Fruit fly (Drosophila melanogaster) whole organism, embryonic: ENCODE measurements around the gene tai.

Source experiments
- B-H2 ChIP-seq: fragments of 200-800 bp; sonication (Bioruptor generic); optimal IDR thresholded peaks from 2 replicates; lab custom pipeline; 2018; ENCODE audit warnings: missing biosample characterization, mild to moderate bottlenecking, missing genetic modification characterization
- Bdp1 ChIP-seq: fragments of 200-800 bp; sonication (Bioruptor generic); optimal IDR thresholded peaks from 3 replicates; lab custom pipeline; 2016; ENCODE audit warnings: missing biosample characterization, missing genetic modification characterization
- C15 ChIP-seq: fragments of 200-800 bp; sonication (Bioruptor generic); IDR thresholded peaks from 3 replicates; pipeline ENCODE4 v1.3.6; 2022; ENCODE audit warnings: missing biosample characterization, missing genetic modification characterization
- CG10321 ChIP-seq: fragments of 200-800 bp; sonication (Bioruptor generic); IDR thresholded peaks from 2 replicates; pipeline ENCODE4 v1.3.6; 2022; ENCODE audit warnings: missing biosample characterization, missing genetic modification characterization
- CG12769 ChIP-seq: fragments of 200-800 bp; sonication (Bioruptor generic); optimal IDR thresholded peaks from 2 replicates; lab custom pipeline; 2019; ENCODE audit warnings: missing biosample characterization, mild to moderate bottlenecking, missing genetic modification characterization, moderate library complexity
- CG14965 ChIP-seq: fragments of 200-800 bp; sonication (Bioruptor generic); optimal IDR thresholded peaks from 2 replicates; lab custom pipeline; 2016; ENCODE audit warnings: missing biosample characterization, missing genetic modification characterization, borderline replicate concordance
- CG1602 ChIP-seq: fragments of 200-800 bp; sonication (Bioruptor generic); optimal IDR thresholded peaks from 3 replicates; lab custom pipeline; 2016; ENCODE audit warnings: missing biosample characterization, missing genetic modification characterization
- CG17568 ChIP-seq: fragments of 200-800 bp; sonication (Bioruptor generic); optimal IDR thresholded peaks from 2 replicates; lab custom pipeline; 2018; ENCODE audit warnings: missing biosample characterization, mild to moderate bottlenecking, missing genetic modification characterization, moderate library complexity
- CG2120 ChIP-seq: fragments of 200-800 bp; sonication (Bioruptor generic); optimal IDR thresholded peaks from 3 replicates; lab custom pipeline; 2016; ENCODE audit warnings: missing biosample characterization, missing genetic modification characterization
- CG2129 ChIP-seq: fragments of 200-800 bp; sonication (Bioruptor generic); IDR thresholded peaks from 2 replicates; pipeline ENCODE4 v1.3.6; 2022; ENCODE audit warnings: missing biosample characterization, missing genetic modification characterization; ENCODE audit not compliant: partially characterized antibody
- CG31388 ChIP-seq: fragments of 200-800 bp; sonication (Bioruptor generic); optimal IDR thresholded peaks from 2 replicates; lab custom pipeline; 2016; ENCODE audit warnings: missing biosample characterization, missing genetic modification characterization
- CG3847 ChIP-seq: fragments of 200-800 bp; sonication (Bioruptor generic); IDR thresholded peaks from 2 replicates; pipeline ENCODE4 v1.3.6; 2022; ENCODE audit warnings: missing biosample characterization, missing genetic modification characterization
- CG43689 ChIP-seq: fragments of 200-800 bp; sonication (Bioruptor generic); IDR thresholded peaks from 2 replicates; pipeline ENCODE4 v1.3.6; 2022; ENCODE audit warnings: missing biosample characterization, missing genetic modification characterization
- CG4617 ChIP-seq: fragments of 200-800 bp; sonication (Bioruptor generic); optimal IDR thresholded peaks from 3 replicates; lab custom pipeline; 2016; ENCODE audit warnings: missing biosample characterization, missing genetic modification characterization, borderline replicate concordance
- CG7928 ChIP-seq: fragments of 200-800 bp; sonication (Bioruptor generic); optimal IDR thresholded peaks from 2 replicates; lab custom pipeline; 2017; ENCODE audit warnings: missing biosample characterization, mild to moderate bottlenecking, missing genetic modification characterization
- Chrac-16 ChIP-seq: fragments of 200-800 bp; sonication (Bioruptor generic); optimal IDR thresholded peaks from 3 replicates; lab custom pipeline; 2016; ENCODE audit warnings: missing biosample characterization, missing genetic modification characterization
- CrebB ChIP-seq: fragments of 200-800 bp; sonication (Bioruptor generic); optimal IDR thresholded peaks from 3 replicates; lab custom pipeline; 2018; ENCODE audit warnings: missing biosample characterization, mild to moderate bottlenecking, missing genetic modification characterization
- Deaf1 ChIP-seq: fragments of 200-800 bp; optimal IDR thresholded peaks from 3 replicates; lab custom pipeline; 2019; ENCODE audit warnings: missing biosample characterization, mild to moderate bottlenecking, missing genetic modification characterization, moderate library complexity
- Doc3 ChIP-seq: fragments of 200-800 bp; sonication (Bioruptor generic); IDR thresholded peaks from 3 replicates; pipeline ENCODE4 v1.3.6; 2022; ENCODE audit warnings: missing biosample characterization, missing genetic modification characterization; ENCODE audit not compliant: partially characterized antibody
- Fer1 ChIP-seq: fragments of 200-800 bp; sonication (Bioruptor generic); optimal IDR thresholded peaks from 2 replicates; lab custom pipeline; 2017; ENCODE audit warnings: missing biosample characterization, mild to moderate bottlenecking, missing genetic modification characterization
- Fer2 ChIP-seq: fragments of 200-800 bp; sonication (Bioruptor generic); optimal IDR thresholded peaks from 2 replicates; lab custom pipeline; 2018; ENCODE audit warnings: missing biosample characterization, mild to moderate bottlenecking, missing genetic modification characterization, moderate library complexity
- HLH4C ChIP-seq: fragments of 200-800 bp; sonication (Bioruptor generic); IDR thresholded peaks from 3 replicates; pipeline ENCODE4 v1.3.6; 2022; ENCODE audit warnings: missing biosample characterization, missing genetic modification characterization; ENCODE audit not compliant: partially characterized antibody
- MTF-1 ChIP-seq: fragments of 200-800 bp; sonication (Bioruptor generic); optimal IDR thresholded peaks from 2 replicates; lab custom pipeline; 2018; ENCODE audit warnings: missing biosample characterization, mild to moderate bottlenecking, missing genetic modification characterization, borderline replicate concordance
- Nf-YA ChIP-seq: fragments of 200-800 bp; sonication (Bioruptor generic); IDR thresholded peaks from 2 replicates; pipeline ENCODE4 v1.3.6; 2022; ENCODE audit warnings: missing biosample characterization, missing genetic modification characterization
- Poxn ChIP-seq: fragments of 200-800 bp; sonication (Bioruptor generic); IDR thresholded peaks from 2 replicates; pipeline ENCODE4 v1.3.6; 2022; ENCODE audit warnings: missing biosample characterization, missing genetic modification characterization
- Ravus ChIP-seq: fragments of 200-800 bp; sonication (Bioruptor generic); IDR thresholded peaks from 2 replicates; pipeline ENCODE4 v1.3.6; 2022; ENCODE audit warnings: missing biosample characterization, missing genetic modification characterization
- Ssrp ChIP-seq: fragments of 200-800 bp; sonication (Bioruptor generic); optimal IDR thresholded peaks from 2 replicates; lab custom pipeline; 2018; ENCODE audit warnings: missing biosample characterization, mild to moderate bottlenecking, missing genetic modification characterization, moderate library complexity
- Trl ChIP-seq, 3 experiments: fragments of >200 bp in 2 of 3; fragments of 200-800 bp in 1 of 3; sonication (Bioruptor generic) in 1 of 3; optimal IDR thresholded peaks; 2 replicates in 1 of 3; 3 replicates in 2 of 3; lab custom pipeline; 2016 to 2017; ENCODE audit warnings: missing biosample characterization in 1 of 3, missing genetic modification characterization in 1 of 3
- cato ChIP-seq: fragments of 200-800 bp; sonication (Bioruptor generic); optimal IDR thresholded peaks from 2 replicates; lab custom pipeline; 2016; ENCODE audit warnings: missing biosample characterization, missing genetic modification characterization, borderline replicate concordance
- cg ChIP-seq: fragments of 200-800 bp; sonication (Bioruptor generic); optimal IDR thresholded peaks from 3 replicates; lab custom pipeline; 2019; ENCODE audit warnings: missing biosample characterization, mild to moderate bottlenecking, missing genetic modification characterization, moderate library complexity
- chinmo ChIP-seq: fragments of 200-800 bp; sonication (Bioruptor generic); IDR thresholded peaks from 4 replicates; pipeline ENCODE4 v1.3.6; 2022; ENCODE audit warnings: missing biosample characterization, missing genetic modification characterization; ENCODE audit not compliant: partially characterized antibody
- ci ChIP-seq: fragments of 200-800 bp; sonication (Bioruptor generic); IDR thresholded peaks from 3 replicates; pipeline ENCODE4 v1.3.6; 2022; ENCODE audit warnings: missing biosample characterization, missing genetic modification characterization
- dan ChIP-seq: fragments of 200-800 bp; sonication (Bioruptor generic); IDR thresholded peaks from 2 replicates; pipeline ENCODE4 v1.3.6; 2022; ENCODE audit warnings: missing biosample characterization, missing genetic modification characterization
- fu2 ChIP-seq: fragments of 200-800 bp; sonication (Bioruptor generic); optimal IDR thresholded peaks from 2 replicates; lab custom pipeline; 2016; ENCODE audit warnings: missing biosample characterization, missing genetic modification characterization
- gcm ChIP-seq: fragments of 200-800 bp; sonication (Bioruptor generic); optimal IDR thresholded peaks from 2 replicates; lab custom pipeline; 2019; ENCODE audit warnings: missing biosample characterization, mild to moderate bottlenecking, missing genetic modification characterization, moderate library complexity
- h ChIP-seq: fragments of >200 bp; optimal IDR thresholded peaks from 2 replicates; lab custom pipeline; 2017
- ind ChIP-seq: fragments of 200-800 bp; sonication (Bioruptor generic); optimal IDR thresholded peaks from 3 replicates; lab custom pipeline; 2016; ENCODE audit warnings: missing biosample characterization, missing genetic modification characterization
- jigr1 ChIP-seq: fragments of 200-800 bp; sonication (Bioruptor generic); IDR thresholded peaks from 3 replicates; pipeline ENCODE4 v1.3.6; 2022; ENCODE audit warnings: missing biosample characterization, missing genetic modification characterization
- lilli ChIP-seq: fragments of 200-800 bp; sonication (Bioruptor generic); optimal IDR thresholded peaks from 3 replicates; lab custom pipeline; 2016; ENCODE audit warnings: missing biosample characterization, missing genetic modification characterization
- mld ChIP-seq: fragments of 200-800 bp; sonication (Bioruptor generic); IDR thresholded peaks from 3 replicates; pipeline ENCODE4 v1.3.6; 2022; ENCODE audit warnings: missing biosample characterization, missing genetic modification characterization; ENCODE audit not compliant: partially characterized antibody
- otp ChIP-seq: fragments of 200-800 bp; sonication (Bioruptor generic); IDR thresholded peaks from 3 replicates; pipeline ENCODE4, ENCODE4 v1.3.6; 2022; ENCODE audit warnings: missing biosample characterization, missing genetic modification characterization
- sc ChIP-seq, 3 experiments: fragments of >200 bp in 2 of 3; fragments of 200-800 bp in 1 of 3; sonication (Bioruptor generic) in 1 of 3; optimal IDR thresholded peaks; 2 replicates in 2 of 3; 3 replicates in 1 of 3; lab custom pipeline; 2017; ENCODE audit warnings: mild to moderate bottlenecking in 1 of 3, missing biosample characterization in 1 of 3, missing genetic modification characterization in 1 of 3, missing genetic modification reagents in 1 of 3
- sens-2 ChIP-seq: fragments of 200-800 bp; sonication (Bioruptor generic); IDR thresholded peaks from 2 replicates; pipeline ENCODE4 v1.3.6; 2022; ENCODE audit warnings: missing biosample characterization, missing genetic modification characterization
- stwl ChIP-seq: fragments of 200-800 bp; sonication (Bioruptor generic); optimal IDR thresholded peaks from 3 replicates; lab custom pipeline; 2018; ENCODE audit warnings: missing biosample characterization, mild to moderate bottlenecking, missing genetic modification characterization, moderate library complexity
- sug ChIP-seq: fragments of 200-800 bp; optimal IDR thresholded peaks from 2 replicates; lab custom pipeline; 2019; ENCODE audit warnings: missing biosample characterization, mild to moderate bottlenecking, missing genetic modification characterization, moderate library complexity
- tap ChIP-seq: fragments of 200-800 bp; optimal IDR thresholded peaks from 3 replicates; lab custom pipeline; 2019; ENCODE audit warnings: missing biosample characterization, mild to moderate bottlenecking, missing genetic modification characterization, moderate library complexity
- vnd ChIP-seq: fragments of 200-800 bp; sonication (Bioruptor generic); IDR thresholded peaks from 3 replicates; pipeline ENCODE4 v1.3.6; 2022; ENCODE audit warnings: missing biosample characterization, missing genetic modification characterization; ENCODE audit not compliant: partially characterized antibody
- z ChIP-seq: fragments of 200-800 bp; sonication (Bioruptor generic); IDR thresholded peaks from 3 replicates; pipeline ENCODE4 v1.3.6; 2022; ENCODE audit warnings: missing biosample characterization, missing genetic modification characterization
- zen2 ChIP-seq: fragments of 200-800 bp; sonication (Bioruptor generic); IDR thresholded peaks from 3 replicates; pipeline ENCODE4 v1.3.6; 2022; ENCODE audit warnings: missing biosample characterization, missing genetic modification characterization; ENCODE audit not compliant: partially characterized antibody

tai gene

DNA sequence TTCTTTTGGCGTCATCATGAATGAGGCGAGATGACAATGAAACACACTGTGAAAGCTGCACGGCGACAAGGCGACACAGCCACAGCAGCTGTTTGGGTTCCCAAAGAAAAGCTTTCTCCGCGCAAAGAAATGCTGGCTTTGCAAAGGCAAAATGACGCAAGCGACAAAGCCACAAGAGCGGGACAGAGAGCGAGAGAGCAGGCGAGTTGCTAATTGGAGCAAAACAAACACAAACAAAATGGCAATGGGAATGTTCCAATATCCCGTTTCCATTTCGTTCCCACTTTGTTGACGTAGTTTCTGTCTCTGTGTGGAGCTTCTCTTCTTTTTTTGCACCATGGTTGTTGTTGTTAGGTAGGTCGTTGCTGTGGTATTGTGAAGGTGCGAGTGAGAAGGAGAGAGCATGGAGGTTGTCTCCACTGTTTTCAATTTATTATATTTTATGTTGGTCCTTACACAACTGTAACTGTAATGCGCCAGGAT, 38.6 kb downstream of the tai start (continued):
- TF ChIP-seq fu2 (GFP tag; lab: Kevin White, UChicago) = no peak
- TF ChIP-seq C15 (GFP tag; lab: Robert Waterston, UW) = no peak
- TF ChIP-seq CG3847 = no peak
- peak; percentile 85 for TF ChIP-seq B-H2
- TF ChIP-seq CG12769 = peak; percentile 77
- TF ChIP-seq cato (GFP tag; lab: Kevin White, UChicago) = no peak
- TF ChIP-seq CG43689 (GFP tag; lab: Robert Waterston, UW) = no peak
- no peak for TF ChIP-seq Nf-YA (GFP tag; lab: Robert Waterston, UW)
- no peak for TF ChIP-seq h (lab: Kevin White, UChicago)
- no peak for TF ChIP-seq gcm (GFP tag; lab: Kevin White, UChicago)
- TF ChIP-seq cg = peak; percentile 72
- peak; percentile 29 for TF ChIP-seq Deaf1 (tag; lab: Kevin White, UChicago)
- TF ChIP-seq CG2129 (GFP tag; lab: Robert Waterston, UW) = no peak
- TF ChIP-seq sc (optimal IDR thresholded peaks at IDR 0.05; lab: Kevin White, UChicago) = no peak
- no peak for TF ChIP-seq sc (GFP tag; optimal IDR thresholded peaks at IDR 0.05; lab: Kevin White, UChicago)
- TF ChIP-seq Chrac-16 (GFP tag; lab: Kevin White, UChicago) = no peak
- TF ChIP-seq Ssrp = no peak
- TF ChIP-seq mld (GFP tag; lab: Robert Waterston, UW) = no peak
- no peak for TF ChIP-seq Bdp1 (GFP tag; lab: Kevin White, UChicago)
- peak; percentile 80 for TF ChIP-seq Fer1 (GFP tag; lab: Kevin White, UChicago)
- no peak for TF ChIP-seq CG1602 (GFP tag; lab: Kevin White, UChicago)
- TF ChIP-seq MTF-1 (GFP tag; lab: Kevin White, UChicago) = no peak
- TF ChIP-seq vnd (GFP tag; lab: Robert Waterston, UW) = no peak
- 0 out of 3 replicates have a peak, but pooled peaks have one; percentile 31 for TF ChIP-seq otp (GFP tag; lab: Robert Waterston, UW)
- TF ChIP-seq jigr1 (GFP tag; lab: Robert Waterston, UW) = no peak
- TF ChIP-seq CrebB (tag; lab: Kevin White, UChicago) = peak; percentile 76
- no peak for TF ChIP-seq Fer2 (tag; lab: Kevin White, UChicago)
- TF ChIP-seq CG14965 (GFP tag; lab: Kevin White, UChicago) = no peak
- no peak for TF ChIP-seq Ravus (GFP tag; lab: Robert Waterston, UW)
- TF ChIP-seq Trl (optimal IDR thresholded peaks at IDR 0.05; lab: Kevin White, UChicago) = peak; percentile 84 to 96
- peak; percentile 32 for TF ChIP-seq Trl (GFP tag; optimal IDR thresholded peaks at IDR 0.05; lab: Kevin White, UChicago)
- TF ChIP-seq CG4617 (GFP tag; lab: Kevin White, UChicago) = no peak
- no peak for TF ChIP-seq HLH4C (GFP tag; lab: Robert Waterston, UW)
- no peak for TF ChIP-seq Poxn (GFP tag; lab: Robert Waterston, UW)
- TF ChIP-seq chinmo (GFP tag; lab: Robert Waterston, UW) = peak; percentile 87; the same call in 2 of the 4 replicates
- peak; percentile 13 for TF ChIP-seq sug (tag; lab: Kevin White, UChicago)
- TF ChIP-seq stwl (tag; lab: Kevin White, UChicago) = peak; percentile 17
- peak; percentile 24; the same call in 1 of the 2 replicates for TF ChIP-seq sens-2 (GFP tag; lab: Robert Waterston, UW)
- TF ChIP-seq CG17568 (GFP tag; lab: Kevin White, UChicago) = peak; percentile 11
- no peak for TF ChIP-seq z (GFP tag; lab: Robert Waterston, UW)
- peak; percentile 45; the same call in 1 of the 3 replicates for TF ChIP-seq zen2 (GFP tag; lab: Robert Waterston, UW)
- no peak for TF ChIP-seq dan
- TF ChIP-seq CG7928 (GFP tag; lab: Kevin White, UChicago) = no peak
- no peak; the same call in 1 of the 2 replicates for TF ChIP-seq CG10321 (GFP tag; lab: Robert Waterston, UW)
- TF ChIP-seq lilli = no peak
- no peak for TF ChIP-seq ind (GFP tag; lab: Kevin White, UChicago)
- peak; percentile 91; the same call in 2 of the 3 replicates for TF ChIP-seq ci (GFP tag; lab: Robert Waterston, UW)
- no peak for TF ChIP-seq CG31388 (GFP tag; lab: Kevin White, UChicago)
- TF ChIP-seq CG2120 = no peak
- no peak for TF ChIP-seq Doc3
- no peak for TF ChIP-seq tap
